Worm (Caenorhabditis elegans): ENCODE data around the gene gad-3.

gad-3 gene

DNA sequence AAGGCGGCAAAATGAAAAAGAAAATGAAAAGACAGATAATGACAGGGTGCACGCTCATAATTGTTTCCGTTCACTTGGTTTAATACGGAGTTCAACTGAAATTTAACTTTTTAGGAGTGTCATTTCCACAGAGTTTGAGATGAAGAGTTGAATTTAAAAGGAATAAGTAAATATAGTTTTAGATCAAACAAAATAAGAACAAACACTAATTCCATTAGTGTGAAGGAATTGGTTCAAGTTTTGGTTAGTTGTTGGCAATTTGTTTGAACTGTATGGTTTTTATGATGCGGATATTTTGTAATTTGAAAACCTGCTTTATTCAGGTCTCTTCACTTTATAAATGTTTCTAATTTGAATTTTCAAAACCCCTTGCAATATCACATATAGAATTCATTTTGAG lies 16.1 kb downstream of the gad-3 start, which contains the start of gene B0222.15:
TSS of gene B0222.15 (minus strand) at position 101 of the 400 bp plus-strand sequence.
- TF ChIP-seq ceh-88 (GFP tag; IDR thresholded peaks at IDR 0.05) = no peak
- TF ChIP-seq unc-30 (tag; optimal IDR thresholded peaks at IDR 0.05) = no peak

- TF ChIP-seq fkh-8 (tag; optimal IDR thresholded peaks at IDR 0.05) (no peak), zag-1 (tag; optimal IDR thresholded peaks at IDR 0.05) (no peak), nhr-47 (tag; optimal IDR thresholded peaks at IDR 0.05) (no peak), ceh-90 (tag; optimal IDR thresholded peaks at IDR 0.05) (no peak), tlp-1 (tag; optimal IDR thresholded peaks at IDR 0.05) (no peak), skn-1 (tag; optimal IDR thresholded peaks at IDR 0.05) (no peak), aly-2 (tag; optimal IDR thresholded peaks at IDR 0.05) (no peak), C34B4.2 (tag; optimal IDR thresholded peaks at IDR 0.05) (no peak), lin-15B (tag; optimal IDR thresholded peaks at IDR 0.05) (no peak), ztf-4 (tag; optimal IDR thresholded peaks at IDR 0.05) (no peak), rnt-1 (tag; optimal IDR thresholded peaks at IDR 0.05) (no peak), vab-15 (tag; optimal IDR thresholded peaks at IDR 0.05) (no peak), dpl-1 (GFP tag; optimal IDR thresholded peaks at IDR 0.05) (no peak), ceh-82 (tag; optimal IDR thresholded peaks at IDR 0.05) (no peak), nhr-90 (tag; optimal IDR thresholded peaks at IDR 0.05; ENCODE audit: poor library complexity) (no peak), C04F5.9 (tag; optimal IDR thresholded peaks at IDR 0.05) (no peak), hpl-2 (GFP tag; optimal IDR thresholded peaks at IDR 0.05) (no peak), isw-1 (GFP tag; IDR thresholded peaks at IDR 0.05) (no peak), tbx-2 (tag; optimal IDR thresholded peaks at IDR 0.05) (no peak), unc-98 (GFP tag; IDR thresholded peaks at IDR 0.05) (no peak)
These were observed 17.2 kb downstream of the gad-3 start for ce11 chrV:9155616-9156015.

DNA sequence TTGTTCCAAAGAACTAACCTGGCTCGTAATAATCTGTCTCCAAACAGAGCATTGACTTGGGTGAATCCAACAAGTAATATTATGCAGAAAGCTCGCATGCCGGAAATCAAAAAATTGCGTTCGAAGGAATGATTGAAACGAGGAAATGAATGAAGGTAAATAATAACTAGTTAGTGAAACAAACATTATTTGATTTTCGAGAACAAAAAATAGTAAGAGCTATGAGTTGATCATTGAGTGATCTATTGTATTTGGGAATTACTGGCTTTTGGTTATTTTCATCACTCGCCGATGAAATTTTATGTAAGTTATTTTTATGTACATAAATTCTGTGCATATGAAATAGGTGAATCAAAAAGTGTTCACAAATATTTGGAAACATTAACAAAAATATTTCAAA lies 18.0 kb downstream of the gad-3 start, which contains the start of gene B0222.5:
TSS of gene B0222.5 (minus strand) at position 101 of the 400 bp plus-strand sequence.
- TF ChIP-seq egl-13 (tag; optimal IDR thresholded peaks at IDR 0.05) (no peak), nhr-19 (GFP tag; conservative IDR thresholded peaks at IDR 0.05) (no peak), pax-3 (tag; optimal IDR thresholded peaks at IDR 0.05) (no peak), unc-86 (tag; optimal IDR thresholded peaks at IDR 0.05) (no peak), mab-9 (GFP tag; IDR thresholded peaks at IDR 0.05) (no peak), tbx-2 (tag; optimal IDR thresholded peaks at IDR 0.05) (no peak), nhr-11 (tag; optimal IDR thresholded peaks at IDR 0.05) (no peak), tlp-1 (tag; optimal IDR thresholded peaks at IDR 0.05) (no peak), aly-2 (tag; optimal IDR thresholded peaks at IDR 0.05) (no peak), unc-130 (tag; optimal IDR thresholded peaks at IDR 0.05) (no peak), lir-3 (tag; optimal IDR thresholded peaks at IDR 0.05; ENCODE audit: poor library complexity) (no peak), nhr-76 (tag; optimal IDR thresholded peaks at IDR 0.05) (no peak), ztf-4 (tag; optimal IDR thresholded peaks at IDR 0.05) (no peak), lin-13 (GFP tag; optimal IDR thresholded peaks at IDR 0.05) (no peak), nhr-90 (tag; optimal IDR thresholded peaks at IDR 0.05; ENCODE audit: poor library complexity) (no peak), zag-1 (tag; optimal IDR thresholded peaks at IDR 0.05) (no peak)

- peak; percentile 7 for TF ChIP-seq nhr-20 (tag; optimal IDR thresholded peaks at IDR 0.05)
- TF ChIP-seq ceh-82 (tag; optimal IDR thresholded peaks at IDR 0.05) = no peak
- TF ChIP-seq nhr-85 (tag) = peak; percentile 78
- no peak for TF ChIP-seq unc-130 (tag; optimal IDR thresholded peaks at IDR 0.05)
- peak; percentile 7 for TF ChIP-seq nhr-71 (tag; optimal IDR thresholded peaks at IDR 0.05)
- peak; percentile 4 for TF ChIP-seq snu-23 (GFP tag; optimal IDR thresholded peaks at IDR 0.05)
These were observed 20.5 kb downstream of the gad-3 start for ce11 chrV:9152339-9152738.

DNA sequence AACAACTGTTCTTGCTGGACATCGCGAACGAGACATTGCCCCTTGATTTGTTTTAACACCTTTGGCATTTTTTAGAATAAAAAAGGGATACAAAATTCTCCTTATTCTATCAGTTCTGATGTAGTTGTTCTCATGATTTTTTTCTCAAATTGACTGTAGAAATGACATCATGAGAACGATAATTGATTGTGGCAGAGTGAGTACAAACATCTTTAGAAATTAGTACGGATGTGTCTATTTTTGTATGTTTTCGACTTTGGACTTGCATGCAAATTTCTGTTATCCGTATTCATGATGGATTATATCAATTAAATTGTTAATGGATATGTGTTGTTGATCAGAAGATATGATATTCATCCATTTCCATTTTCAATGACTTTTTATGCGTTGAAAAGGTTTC lies 24.7 kb downstream of the gad-3 start:
- TF ChIP-seq nhr-71 (tag; optimal IDR thresholded peaks at IDR 0.05) (peak; percentile 32), aha-1 (tag; optimal IDR thresholded peaks at IDR 0.05) (no peak), ceh-90 (tag; optimal IDR thresholded peaks at IDR 0.05) (no peak), tbx-2 (tag; optimal IDR thresholded peaks at IDR 0.05) (peak; percentile 2), ama-1 (optimal IDR thresholded peaks at IDR 0.05) (no peak), pag-3 (tag; optimal IDR thresholded peaks at IDR 0.05; ENCODE audit: borderline replicate concordance, insufficient read depth) (no peak), vab-15 (tag; optimal IDR thresholded peaks at IDR 0.05) (no peak), swsn-7 (tag; optimal IDR thresholded peaks at IDR 0.05) (no peak), nhr-20 (tag; optimal IDR thresholded peaks at IDR 0.05) (peak; percentile 46), fkh-8 (tag; optimal IDR thresholded peaks at IDR 0.05) (no peak), nhr-85 (tag) (peak; percentile 82), lsy-2 (tag; optimal IDR thresholded peaks at IDR 0.05) (no peak), egl-27 (tag; optimal IDR thresholded peaks at IDR 0.05) (no peak), egl-13 (tag; optimal IDR thresholded peaks at IDR 0.05) (no peak), lin-13 (GFP tag; optimal IDR thresholded peaks at IDR 0.05) (no peak), lin-14 (GFP tag; optimal IDR thresholded peaks at IDR 0.05) (peak; percentile 23), aly-2 (tag; optimal IDR thresholded peaks at IDR 0.05) (no peak), dpl-1 (GFP tag; optimal IDR thresholded peaks at IDR 0.05) (no peak)

All from whole organism, L1 larva.